Fruit fly (Drosophila melanogaster) ovary, adult (tissue): ENCODE measurements around the gene Msr-110.

Source experiments
- CG17801 ChIP-seq: fragments of 200-800 bp; optimal IDR thresholded peaks from 2 replicates; lab custom pipeline; 2019; ENCODE audit warnings: missing biosample characterization, mild to moderate bottlenecking, missing genetic modification characterization, moderate library complexity; ENCODE audit not compliant: partially characterized antibody

The Msr-110 gene

DNA sequence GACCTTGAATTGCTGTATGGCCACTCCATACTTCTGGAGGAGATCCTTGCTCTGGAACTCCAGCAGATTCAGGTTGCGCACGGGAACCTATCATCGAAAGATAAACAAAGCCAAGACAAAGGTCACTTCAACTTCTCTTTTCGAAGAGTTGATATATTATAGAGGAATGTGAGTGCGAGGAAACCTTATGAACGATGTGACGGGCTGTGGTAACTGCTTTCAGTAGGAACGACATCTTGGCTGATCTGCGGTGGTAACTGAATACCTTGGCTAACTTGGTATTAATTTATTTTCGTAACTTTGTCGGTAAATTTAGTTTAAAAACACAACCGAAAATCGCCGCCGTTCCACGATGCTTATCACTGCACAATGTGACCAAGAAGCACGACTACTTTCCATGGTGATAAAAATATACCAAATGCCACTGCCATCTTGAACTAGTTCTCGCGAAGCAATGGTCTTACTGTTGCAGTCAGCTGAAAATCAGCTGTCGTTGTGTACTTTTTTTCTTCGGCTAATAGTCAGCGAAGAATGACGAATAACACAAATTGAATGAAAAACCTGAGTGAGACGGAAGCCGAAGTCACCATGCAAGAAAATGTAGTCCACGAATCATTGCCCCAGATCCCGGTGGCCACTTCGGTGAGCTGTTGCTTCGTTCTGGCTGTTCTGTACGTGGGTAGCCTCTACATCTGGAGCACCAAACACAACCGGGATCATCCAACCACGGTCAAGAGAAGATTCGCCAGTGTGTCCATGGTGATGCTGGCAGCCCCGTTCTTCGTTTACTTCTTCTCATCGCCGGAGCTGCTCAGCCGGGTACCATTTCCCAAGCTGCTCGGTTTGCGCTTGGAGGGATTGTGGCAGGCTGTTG, 13.6 kb downstream of the Msr-110 start, which contains the start of the genes ScsbetaG and Sras:
ScsbetaG (minus strand) TSS at position 383 of the 874 bp plus-strand sequence.
Sras (plus strand) TSS at position 466 of the 874 bp plus-strand sequence.
- peak; percentile 45 for TF ChIP-seq CG17801 (GFP tag; lab: Kevin White, UChicago)

DNA sequence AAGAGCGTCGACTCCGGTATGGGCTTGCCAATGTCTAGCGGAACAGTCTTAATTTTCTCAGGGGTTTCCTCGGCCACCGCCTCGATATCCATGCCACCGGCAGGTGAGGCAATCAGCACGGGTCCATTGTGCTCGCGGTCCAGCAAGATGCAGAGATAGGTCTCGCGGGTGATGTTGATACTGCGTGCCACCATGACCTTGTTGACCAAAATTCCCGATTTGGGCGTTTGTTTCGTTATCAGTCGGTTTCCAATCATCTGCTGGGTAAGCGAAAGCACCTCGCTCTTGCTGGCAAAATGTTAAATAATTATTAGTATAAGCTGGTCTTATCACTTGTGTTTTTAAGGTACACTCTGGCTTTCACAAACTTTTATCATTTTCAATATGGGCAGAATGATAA, 14.6 kb downstream of the Msr-110 start:
- no peak for TF ChIP-seq CG17801 (GFP tag; lab: Kevin White, UChicago)

DNA sequence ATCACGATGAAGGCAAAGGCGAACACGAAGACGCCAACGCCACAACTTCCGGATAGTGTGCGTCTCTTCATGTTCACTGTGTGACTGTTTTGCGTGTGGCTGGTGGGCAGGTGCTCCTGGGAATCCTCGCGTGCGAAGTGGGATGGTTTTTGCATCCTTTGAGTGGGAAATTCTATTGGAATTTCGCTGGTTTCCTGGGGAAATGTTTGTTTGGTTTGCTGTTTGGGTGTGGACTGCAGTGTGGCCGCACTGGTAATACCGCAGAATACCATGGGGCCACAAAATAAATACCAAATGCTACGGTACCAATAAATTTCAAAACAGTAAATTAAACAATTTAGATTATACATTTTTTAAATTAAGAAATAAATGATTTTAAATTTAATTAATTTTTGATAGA, 15.8 kb downstream of the Msr-110 start, which contains the start of gene sinu:
sinu (minus strand) TSS at position 258 of the 400 bp plus-strand sequence.
- no peak for TF ChIP-seq CG17801 (GFP tag; lab: Kevin White, UChicago)

DNA sequence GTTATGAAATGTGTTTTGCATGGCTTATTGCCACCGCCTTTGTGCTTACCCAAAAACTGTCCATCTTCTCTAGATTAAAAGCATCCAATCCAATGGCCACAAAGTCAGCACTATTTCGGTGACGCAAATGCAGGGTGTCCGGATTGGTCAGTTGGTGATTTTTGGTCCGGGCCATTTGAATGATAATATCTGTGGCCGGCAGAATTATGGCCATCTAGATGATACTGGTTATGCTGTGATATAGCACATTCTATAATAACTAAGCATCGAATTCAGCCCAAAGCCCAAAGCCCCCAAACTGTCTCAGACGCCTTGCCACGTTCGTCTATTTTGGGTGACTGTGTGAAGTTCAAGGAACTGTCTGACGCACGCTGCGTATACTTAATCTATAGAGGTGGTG, 21.0 kb downstream of the Msr-110 start:
- TF ChIP-seq CG17801 (GFP tag; lab: Kevin White, UChicago), result no peak

DNA sequence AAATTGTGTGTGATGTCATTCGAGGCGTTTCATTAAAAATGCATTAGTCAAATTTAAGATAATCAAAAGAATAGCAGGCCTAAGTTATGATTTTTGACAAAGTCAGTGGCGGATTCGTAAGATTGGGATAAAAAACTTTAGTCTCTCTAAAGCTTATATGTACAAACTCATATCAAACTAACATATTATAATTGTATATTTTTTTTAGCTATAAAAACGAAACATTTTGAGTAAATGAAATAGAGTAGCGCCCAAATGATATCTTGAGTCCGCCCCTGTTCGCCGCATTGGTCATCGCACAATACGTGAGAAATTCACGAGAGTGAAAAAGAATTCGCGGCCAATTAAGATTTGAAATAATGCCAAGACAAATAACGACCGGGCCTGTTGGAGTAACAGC, 22.8 kb downstream of the Msr-110 start:
- no peak for TF ChIP-seq CG17801 (GFP tag; lab: Kevin White, UChicago)

DNA sequence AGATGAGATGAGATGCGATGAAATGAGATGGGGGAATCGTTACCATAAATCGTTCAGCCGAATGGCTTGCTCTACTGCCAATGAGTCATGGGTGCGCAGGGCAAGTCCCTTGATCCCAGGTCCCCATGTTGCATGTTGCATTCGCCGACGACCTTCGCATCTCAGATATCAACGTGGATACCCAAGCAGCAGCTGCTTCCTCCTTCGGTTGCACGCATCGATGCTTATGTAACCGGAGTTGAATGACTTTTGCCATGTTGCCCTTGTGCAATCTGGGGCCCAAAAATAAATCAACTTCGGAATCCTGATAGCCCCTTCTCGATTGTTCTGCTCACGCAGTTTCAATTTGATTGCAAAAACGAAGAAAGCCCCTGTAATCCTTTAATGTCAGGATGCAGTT, 23.4 kb downstream of the Msr-110 start:
- TF ChIP-seq CG17801 (GFP tag; lab: Kevin White, UChicago), result no peak

DNA sequence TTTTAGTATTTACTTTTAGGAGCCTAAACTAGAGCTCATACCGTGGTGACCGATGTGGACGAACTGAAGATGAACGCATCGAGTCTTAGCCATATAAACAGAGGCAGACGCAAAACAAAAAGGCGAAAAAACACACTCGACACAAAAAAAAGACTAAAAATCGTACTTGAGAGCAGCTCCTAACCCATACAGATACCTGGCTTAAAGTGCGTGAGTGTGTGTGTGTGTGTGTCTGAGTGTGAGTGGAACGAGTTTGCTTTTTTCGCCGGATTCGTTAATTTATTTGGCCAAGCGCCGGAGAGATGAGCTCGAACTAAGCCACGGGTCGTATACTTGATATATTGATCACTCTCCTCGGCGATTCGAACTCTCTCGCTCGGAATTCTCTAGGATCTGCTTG, 26.1 kb downstream of the Msr-110 start, which contains the start of gene frm:
frm (minus strand) TSS at position 73 of the 400 bp plus-strand sequence.
- no peak for TF ChIP-seq CG17801 (GFP tag; lab: Kevin White, UChicago)

DNA sequence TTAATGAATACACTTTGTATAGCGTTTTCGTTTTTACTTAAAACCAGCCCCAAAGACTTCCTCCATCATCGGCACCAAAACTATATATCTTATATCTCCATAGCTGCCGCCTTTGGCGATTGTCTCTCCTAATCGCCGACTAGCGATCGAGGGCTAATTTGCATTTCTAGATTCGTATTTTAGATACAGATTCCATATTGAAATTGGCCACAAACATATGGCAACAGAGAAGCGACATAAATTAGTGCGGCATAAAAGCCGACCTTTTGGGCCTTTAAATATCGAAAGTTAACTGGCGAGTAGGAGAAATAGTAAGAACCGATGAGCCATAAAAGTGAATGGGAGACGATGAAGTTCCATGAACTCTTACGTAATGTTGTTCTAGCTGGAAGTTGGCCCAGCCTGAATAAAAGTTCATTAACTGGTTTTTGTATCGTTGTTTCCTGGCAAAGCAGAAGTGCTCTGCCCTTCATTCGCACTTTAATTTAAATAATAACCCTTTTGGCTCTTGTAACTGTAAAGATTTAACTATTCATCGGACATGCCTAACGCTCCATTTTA, 28.5 kb downstream of the Msr-110 start:
- TF ChIP-seq CG17801 (GFP tag; lab: Kevin White, UChicago), result no peak

DNA sequence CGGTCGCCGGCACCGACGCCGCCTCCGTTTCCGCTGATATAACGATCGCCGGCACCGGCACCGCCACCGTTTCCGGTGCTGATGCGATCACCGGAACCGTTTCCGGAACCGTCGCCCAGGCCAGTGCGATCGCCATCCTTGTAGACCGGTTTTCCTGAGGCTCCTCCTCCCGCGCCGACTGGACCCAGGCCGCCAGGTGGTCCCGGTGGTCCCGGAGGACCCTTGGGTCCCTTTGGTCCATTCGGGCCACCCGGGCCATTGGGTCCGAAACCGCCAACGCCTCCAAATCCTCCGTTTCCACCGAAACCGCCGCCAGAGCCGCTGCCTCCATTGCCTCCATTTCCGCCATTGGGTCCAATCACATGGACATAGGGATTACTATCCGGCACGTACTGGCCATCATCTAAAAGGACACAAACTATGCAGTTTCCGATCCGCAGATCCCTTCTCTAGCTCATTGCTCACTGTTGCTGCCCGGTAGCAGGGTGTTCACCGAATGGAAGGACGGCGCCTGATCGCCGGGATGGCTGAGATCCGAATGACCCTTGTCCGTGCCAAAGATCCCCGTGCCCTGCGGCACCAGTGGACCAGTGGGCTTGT, 34.3 kb downstream of the Msr-110 start:
- TF ChIP-seq CG17801 (GFP tag; lab: Kevin White, UChicago), result no peak

DNA sequence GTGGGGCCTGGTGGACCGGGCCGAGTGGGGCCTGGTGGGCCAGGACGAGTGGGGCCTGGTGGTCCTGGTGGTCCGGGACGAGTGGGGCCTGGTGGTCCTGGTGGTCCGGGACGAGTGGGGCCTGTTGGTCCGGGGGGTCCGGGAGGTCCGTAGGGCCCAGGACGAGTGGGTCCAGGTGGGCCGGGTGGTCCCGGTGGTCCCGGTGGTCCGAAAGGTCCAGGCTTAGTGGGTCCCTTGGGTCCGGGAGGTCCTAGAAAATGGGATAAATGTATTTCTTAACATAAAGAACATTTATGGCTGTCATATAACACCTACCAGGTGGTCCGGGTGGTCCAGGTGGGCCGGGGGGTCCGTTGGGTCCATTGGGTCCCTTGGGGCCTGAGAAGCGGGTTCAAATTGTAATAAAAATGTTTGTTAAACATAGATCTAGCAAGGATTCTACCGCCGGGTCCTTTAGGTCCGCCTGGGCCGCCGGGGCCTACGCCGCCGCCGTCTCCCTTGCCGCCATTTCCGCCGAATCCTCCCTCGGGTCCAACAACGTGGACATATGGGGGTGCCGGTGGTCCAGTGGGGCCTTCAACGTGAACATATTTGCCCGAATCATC, 36.4 kb downstream of the Msr-110 start:
- TF ChIP-seq CG17801 (GFP tag; lab: Kevin White, UChicago), result no peak

DNA sequence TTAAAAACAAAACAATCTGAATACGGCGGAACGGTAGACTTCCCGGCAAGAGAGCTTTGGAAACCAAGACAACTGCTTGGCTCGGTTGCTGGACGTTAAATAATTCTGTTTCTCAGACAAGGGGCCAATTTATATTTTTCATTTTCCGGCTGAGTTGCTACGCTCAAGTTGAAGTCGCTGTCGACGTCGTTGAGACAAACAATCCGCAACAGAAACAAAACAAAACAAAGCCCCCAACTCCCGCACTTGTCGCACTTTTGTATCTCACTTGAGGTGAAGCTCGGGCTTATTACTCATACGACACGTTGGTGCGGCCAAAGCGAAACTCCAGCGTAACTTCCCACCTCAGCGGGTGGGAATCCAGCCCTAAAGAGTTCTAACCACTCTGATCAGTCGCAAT, 41.5 kb downstream of the Msr-110 start, which contains the start of gene CG13285:
CG13285 (minus strand) TSS at position 101 of the 400 bp plus-strand sequence.
- TF ChIP-seq CG17801 (GFP tag; lab: Kevin White, UChicago), result no peak

DNA sequence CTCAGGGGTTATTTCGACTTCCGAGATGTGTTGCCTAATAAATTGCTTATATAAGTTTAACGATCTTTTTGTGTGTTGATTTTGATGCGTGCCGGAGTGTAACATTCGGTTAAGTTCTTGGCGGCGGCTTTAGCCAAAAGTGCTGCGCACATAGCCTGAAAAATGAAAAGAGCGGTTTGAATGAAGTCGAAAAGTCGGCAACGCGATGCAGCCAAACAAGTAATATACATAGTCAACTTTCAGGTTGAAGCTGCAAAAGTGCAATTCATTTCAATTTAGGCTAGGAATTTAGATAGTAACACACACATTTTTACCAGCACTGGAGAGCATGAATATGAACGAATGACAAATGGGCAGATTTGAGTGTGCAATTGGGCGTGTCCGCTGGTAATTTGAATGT, 42.9 kb downstream of the Msr-110 start:
- no peak for TF ChIP-seq CG17801 (GFP tag; lab: Kevin White, UChicago)

DNA sequence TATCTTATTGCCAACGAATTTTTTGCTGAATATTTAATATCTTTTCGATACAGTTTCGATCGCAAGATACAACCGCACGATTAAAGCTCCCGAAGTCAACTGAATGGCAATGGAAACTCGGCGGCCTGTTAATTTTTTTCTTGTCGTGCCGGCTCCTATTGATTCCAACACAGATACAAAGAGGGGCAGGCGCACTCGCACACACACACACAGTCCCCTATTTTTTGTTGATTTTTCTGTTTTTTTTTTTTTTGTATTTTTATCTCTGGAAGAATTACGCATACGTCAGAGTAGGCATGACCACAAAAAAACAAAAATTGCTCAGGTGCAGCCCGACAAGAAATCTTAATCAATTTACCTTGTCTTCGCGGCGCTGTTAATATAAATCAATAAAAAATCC, 47.9 kb downstream of the Msr-110 start, which contains the start of gene Lkr:
Lkr (minus strand) TSS at position 101 of the 400 bp plus-strand sequence.
- TF ChIP-seq CG17801 (GFP tag; lab: Kevin White, UChicago), result no peak

DNA sequence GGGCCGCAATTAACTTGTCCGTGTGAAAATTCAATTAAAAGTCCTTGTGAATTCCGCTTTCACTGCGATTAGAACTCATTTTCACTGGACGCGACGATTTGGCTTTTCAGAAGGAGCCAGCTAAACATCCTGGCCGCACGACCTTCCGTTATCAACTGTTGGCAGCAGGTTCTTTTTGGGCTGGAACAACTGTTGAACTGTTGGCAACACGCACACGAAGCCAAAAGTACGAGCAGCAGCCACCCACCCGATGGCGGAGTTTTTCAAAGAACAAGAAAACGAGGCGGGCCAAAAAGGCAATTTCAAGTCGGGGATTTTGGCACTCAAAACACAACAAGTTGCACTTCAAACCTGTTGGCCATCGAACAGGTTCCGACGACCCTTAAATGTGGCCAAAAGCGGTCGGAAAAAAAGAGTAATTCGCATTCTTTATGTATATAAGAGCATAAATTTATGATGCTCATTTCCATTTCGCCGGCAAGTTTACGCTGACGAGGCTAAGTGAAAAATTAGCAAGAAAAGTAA, 54.2 kb downstream of the Msr-110 start:
- TF ChIP-seq CG17801 (GFP tag; lab: Kevin White, UChicago), result no peak
